Fruit fly (Drosophila melanogaster) whole organism, embryonic: ENCODE data around the gene Cmtr1.

Experiments used
- C15 ChIP-seq: fragments of 200-800 bp; sonication (Bioruptor generic); IDR thresholded peaks from 3 replicates; pipeline ENCODE4 v1.3.6; 2022; ENCODE audit warnings: missing biosample characterization, missing genetic modification characterization
- CG10209 ChIP-seq: fragments of 200-800 bp; sonication (Bioruptor generic); optimal IDR thresholded peaks from 3 replicates; lab custom pipeline; 2017; ENCODE audit warnings: missing biosample characterization, mild to moderate bottlenecking, missing genetic modification characterization, missing genetic modification reagents
- CG11093 ChIP-seq: fragments of 200-800 bp; sonication (Bioruptor generic); IDR thresholded peaks from 3 replicates; pipeline ENCODE4 v1.3.6; 2022; ENCODE audit warnings: missing biosample characterization, missing genetic modification characterization
- CG11247 ChIP-seq: fragments of 200-800 bp; sonication (Bioruptor generic); IDR thresholded peaks from 2 replicates; pipeline ENCODE4 v1.3.6; 2022; ENCODE audit warnings: missing biosample characterization, missing genetic modification characterization
- CG12659 ChIP-seq: fragments of 200-800 bp; sonication (Bioruptor generic); optimal IDR thresholded peaks from 3 replicates; lab custom pipeline; 2017; ENCODE audit warnings: mild to moderate bottlenecking, missing biosample characterization, missing genetic modification reagents, missing genetic modification characterization
- CG14050 ChIP-seq: fragments of 200-800 bp; sonication (Bioruptor generic); IDR thresholded peaks from 3 replicates; pipeline ENCODE4 v1.3.6; 2022; ENCODE audit warnings: missing biosample characterization, missing genetic modification characterization
- CG14710 ChIP-seq: fragments of 200-800 bp; sonication (Bioruptor generic); optimal IDR thresholded peaks from 3 replicates; lab custom pipeline; 2019; ENCODE audit warnings: missing biosample characterization, mild to moderate bottlenecking, missing genetic modification characterization, moderate library complexity
- CG1529 ChIP-seq: fragments of 200-800 bp; sonication (Bioruptor generic); optimal IDR thresholded peaks from 3 replicates; lab custom pipeline; 2018; ENCODE audit warnings: missing biosample characterization, missing genetic modification characterization
- CG1602 ChIP-seq: fragments of 200-800 bp; sonication (Bioruptor generic); optimal IDR thresholded peaks from 3 replicates; lab custom pipeline; 2016; ENCODE audit warnings: missing biosample characterization, missing genetic modification characterization
- CG16813 ChIP-seq: fragments of 200-800 bp; sonication (Bioruptor generic); IDR thresholded peaks from 3 replicates; pipeline ENCODE4 v1.3.6; 2022; ENCODE audit warnings: missing biosample characterization, missing genetic modification characterization; ENCODE audit not compliant: partially characterized antibody
- CG30403 ChIP-seq: fragments of 200-800 bp; sonication (Bioruptor generic); optimal IDR thresholded peaks from 3 replicates; lab custom pipeline; 2016; ENCODE audit warnings: missing biosample characterization, missing genetic modification characterization
- CG32772 ChIP-seq: fragments of 200-800 bp; sonication (Bioruptor generic); IDR thresholded peaks from 2 replicates; pipeline ENCODE4 v1.3.6; 2022; ENCODE audit warnings: missing biosample characterization, missing genetic modification characterization
- CG3847 ChIP-seq: fragments of 200-800 bp; sonication (Bioruptor generic); IDR thresholded peaks from 2 replicates; pipeline ENCODE4 v1.3.6; 2022; ENCODE audit warnings: missing biosample characterization, missing genetic modification characterization
- CG6813 ChIP-seq: fragments of 200-800 bp; sonication (Bioruptor generic); optimal IDR thresholded peaks from 2 replicates; lab custom pipeline; 2017; ENCODE audit warnings: missing biosample characterization, missing genetic modification characterization, mild to moderate bottlenecking, moderate library complexity, missing genetic modification reagents
- CG7745 ChIP-seq: fragments of 200-800 bp; sonication (Bioruptor generic); optimal IDR thresholded peaks from 2 replicates; lab custom pipeline; 2018; ENCODE audit warnings: missing biosample characterization, mild to moderate bottlenecking, missing genetic modification characterization, moderate library complexity
- CG7786 ChIP-seq: fragments of 200-800 bp; sonication (Bioruptor generic); optimal IDR thresholded peaks from 2 replicates; lab custom pipeline; 2016; ENCODE audit warnings: missing biosample characterization, missing genetic modification characterization
- CG9609 ChIP-seq: fragments of 200-800 bp; sonication (Bioruptor generic); optimal IDR thresholded peaks from 3 replicates; lab custom pipeline; 2016; ENCODE audit warnings: missing biosample characterization, missing genetic modification characterization
- CHES-1-like ChIP-seq: fragments of 200-800 bp; sonication (Bioruptor generic); optimal IDR thresholded peaks from 2 replicates; lab custom pipeline; 2016; ENCODE audit warnings: missing biosample characterization, missing genetic modification characterization
- Dip3 ChIP-seq: fragments of 200-800 bp; sonication (Bioruptor generic); optimal IDR thresholded peaks from 3 replicates; lab custom pipeline; 2016; ENCODE audit warnings: missing biosample characterization, missing genetic modification characterization
- Dll ChIP-seq: fragments of 200-800 bp; sonication (Bioruptor generic); IDR thresholded peaks from 4 replicates; pipeline ENCODE4 v1.3.6; 2022; ENCODE audit warnings: missing biosample characterization, missing genetic modification characterization; ENCODE audit not compliant: partially characterized antibody
- Doc3 ChIP-seq: fragments of 200-800 bp; sonication (Bioruptor generic); IDR thresholded peaks from 3 replicates; pipeline ENCODE4 v1.3.6; 2022; ENCODE audit warnings: missing biosample characterization, missing genetic modification characterization; ENCODE audit not compliant: partially characterized antibody
- ERR ChIP-seq: fragments of 200-800 bp; sonication (Bioruptor generic); optimal IDR thresholded peaks from 2 replicates; lab custom pipeline; 2016; ENCODE audit warnings: missing biosample characterization, missing genetic modification characterization
- HHEX ChIP-seq: fragments of 200-800 bp; sonication (Bioruptor generic); optimal IDR thresholded peaks from 3 replicates; lab custom pipeline; 2017; ENCODE audit warnings: missing biosample characterization, mild to moderate bottlenecking, missing genetic modification characterization, missing genetic modification reagents
- HLH4C ChIP-seq: fragments of 200-800 bp; sonication (Bioruptor generic); IDR thresholded peaks from 3 replicates; pipeline ENCODE4 v1.3.6; 2022; ENCODE audit warnings: missing biosample characterization, missing genetic modification characterization; ENCODE audit not compliant: partially characterized antibody
- HmgD ChIP-seq: fragments of 200-800 bp; sonication (Bioruptor generic); optimal IDR thresholded peaks from 3 replicates; lab custom pipeline; 2016; ENCODE audit warnings: missing biosample characterization, missing genetic modification characterization
- Lhr ChIP-seq: fragments of 200-800 bp; sonication (Bioruptor generic); optimal IDR thresholded peaks from 3 replicates; lab custom pipeline; 2017; ENCODE audit warnings: mild to moderate bottlenecking, missing biosample characterization, missing genetic modification reagents, missing genetic modification characterization
- Myb ChIP-seq: fragments of 200-800 bp; sonication (Bioruptor generic); optimal IDR thresholded peaks from 2 replicates; lab custom pipeline; 2016; ENCODE audit warnings: missing biosample characterization, missing genetic modification characterization
- Sry-β ChIP-seq: fragments of 200-800 bp; sonication (Bioruptor generic); optimal IDR thresholded peaks from 2 replicates; lab custom pipeline; 2018; ENCODE audit warnings: missing biosample characterization, mild to moderate bottlenecking, missing genetic modification characterization, moderate library complexity
- Tbp ChIP-seq: fragments of >200 bp; optimal IDR thresholded peaks from 2 replicates; lab custom pipeline; 2018; ENCODE audit warnings: missing biosample characterization, missing genetic modification characterization
- amos ChIP-seq: fragments of 200-800 bp; sonication (Bioruptor generic); IDR thresholded peaks from 2 replicates; pipeline ENCODE4 v1.3.6; 2022; ENCODE audit warnings: missing biosample characterization, missing genetic modification characterization; ENCODE audit not compliant: partially characterized antibody
- cad ChIP-seq: fragments of >200 bp; optimal IDR thresholded peaks from 2 replicates; lab custom pipeline; 2017; ENCODE audit warnings: missing biosample characterization, missing genetic modification characterization
- corto ChIP-seq: fragments of 200-800 bp; sonication (Bioruptor generic); optimal IDR thresholded peaks from 2 replicates; lab custom pipeline; 2016; ENCODE audit warnings: missing biosample characterization, mild to moderate bottlenecking, missing genetic modification characterization, moderate library complexity
- dmrt11E ChIP-seq: fragments of 200-800 bp; sonication (Bioruptor generic); optimal IDR thresholded peaks from 3 replicates; lab custom pipeline; 2018; ENCODE audit warnings: missing biosample characterization, mild to moderate bottlenecking, missing genetic modification characterization, moderate library complexity
- ewg ChIP-seq: fragments of 200-800 bp; sonication (Bioruptor generic); optimal IDR thresholded peaks from 3 replicates; lab custom pipeline; 2017; ENCODE audit warnings: mild to moderate bottlenecking, missing biosample characterization, missing genetic modification reagents, missing genetic modification characterization
- fd64A ChIP-seq: fragments of 200-800 bp; sonication (Bioruptor generic); optimal IDR thresholded peaks from 3 replicates; lab custom pipeline; 2018; ENCODE audit warnings: missing biosample characterization, mild to moderate bottlenecking, missing genetic modification characterization
- gcm2 ChIP-seq: fragments of 200-800 bp; sonication (Bioruptor generic); optimal IDR thresholded peaks from 2 replicates; lab custom pipeline; 2016; ENCODE audit warnings: missing biosample characterization, missing genetic modification characterization
- ind ChIP-seq: fragments of 200-800 bp; sonication (Bioruptor generic); optimal IDR thresholded peaks from 3 replicates; lab custom pipeline; 2016; ENCODE audit warnings: missing biosample characterization, missing genetic modification characterization
- inv ChIP-seq: fragments of 200-800 bp; sonication (Bioruptor generic); IDR thresholded peaks from 2 replicates; pipeline ENCODE4 v1.3.6; 2022; ENCODE audit warnings: missing biosample characterization, missing genetic modification characterization; ENCODE audit not compliant: partially characterized antibody
- kay ChIP-seq: fragments of 200-800 bp; sonication (Bioruptor generic); optimal IDR thresholded peaks from 2 replicates; lab custom pipeline; 2016; ENCODE audit warnings: missing biosample characterization, missing genetic modification characterization
- knrl ChIP-seq: fragments of 200-800 bp; sonication (Bioruptor generic); IDR thresholded peaks from 3 replicates; pipeline ENCODE4 v1.3.6; 2022; ENCODE audit warnings: missing biosample characterization, missing genetic modification characterization; ENCODE audit not compliant: partially characterized antibody
- lola ChIP-seq, 3 experiments: fragments of >200 bp in 2 of 3; fragments of 200-800 bp in 1 of 3; sonication (Bioruptor generic) in 1 of 3; optimal IDR thresholded peaks; 2 replicates each; lab custom pipeline; 2017 to 2019; ENCODE audit warnings: missing biosample characterization in 3 of 3, missing genetic modification characterization in 3 of 3, mild to moderate bottlenecking in 1 of 3, moderate library complexity in 1 of 3
- nerfin-2 ChIP-seq: fragments of 200-800 bp; sonication (Bioruptor generic); IDR thresholded peaks from 2 replicates; pipeline ENCODE4 v1.3.6; 2022; ENCODE audit warnings: missing biosample characterization, missing genetic modification characterization; ENCODE audit not compliant: partially characterized antibody
- nom ChIP-seq: fragments of 200-800 bp; sonication (Bioruptor generic); optimal IDR thresholded peaks from 2 replicates; lab custom pipeline; 2017; ENCODE audit warnings: missing biosample characterization, missing genetic modification characterization, mild to moderate bottlenecking, moderate library complexity, missing genetic modification reagents
- row ChIP-seq: fragments of 200-800 bp; sonication (Bioruptor generic); IDR thresholded peaks from 3 replicates; pipeline ENCODE4 v1.3.6; 2022; ENCODE audit warnings: missing biosample characterization, missing genetic modification characterization
- slbo ChIP-seq: fragments of 200-800 bp; sonication (Bioruptor generic); IDR thresholded peaks from 2 replicates; pipeline ENCODE4 v1.3.6; 2022; ENCODE audit warnings: missing biosample characterization, missing genetic modification characterization
- tll ChIP-seq, 2 experiments: fragments of 200-800 bp in 1 of 2; fragments of >200 bp in 1 of 2; sonication (Bioruptor generic) in 1 of 2; optimal IDR thresholded peaks; 2 replicates each; lab custom pipeline; 2017 to 2019; ENCODE audit warnings: missing biosample characterization in 2 of 2, missing genetic modification characterization in 2 of 2, mild to moderate bottlenecking in 1 of 2, moderate library complexity in 1 of 2
- vnd ChIP-seq: fragments of 200-800 bp; sonication (Bioruptor generic); IDR thresholded peaks from 3 replicates; pipeline ENCODE4 v1.3.6; 2022; ENCODE audit warnings: missing biosample characterization, missing genetic modification characterization; ENCODE audit not compliant: partially characterized antibody
- wdn ChIP-seq: fragments of 200-800 bp; sonication (Bioruptor generic); IDR thresholded peaks from 2 replicates; pipeline ENCODE4 v1.3.6; 2022; ENCODE audit warnings: missing biosample characterization, missing genetic modification characterization
- yki ChIP-seq: fragments of >200 bp; optimal IDR thresholded peaks from 3 replicates; lab custom pipeline; 2018

Gene Cmtr1

DNA sequence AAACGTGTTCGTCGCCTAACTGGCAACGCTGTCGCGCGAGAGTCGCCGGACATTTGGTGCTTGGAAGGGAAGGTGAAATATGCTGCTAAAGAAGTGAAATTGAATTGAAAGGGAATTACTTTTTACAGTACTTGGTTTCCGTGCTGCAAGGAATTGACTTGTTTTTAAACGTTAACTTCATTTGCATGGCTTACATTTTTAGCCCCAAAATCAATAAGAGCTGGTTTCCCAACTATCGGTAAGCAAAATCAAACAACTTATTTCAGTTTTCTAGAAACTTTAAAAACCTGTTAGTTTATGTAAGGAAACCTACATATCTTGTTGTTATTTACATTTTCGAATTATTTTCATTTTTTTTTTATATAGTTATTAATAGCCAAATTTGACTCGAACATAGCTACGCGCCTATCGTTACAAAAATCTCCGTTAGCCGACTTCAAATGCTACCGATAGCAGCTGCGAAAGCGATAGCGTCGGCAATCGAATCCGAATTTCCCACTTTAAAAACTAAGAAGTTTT is 12.9 kb upstream of the Cmtr1 start, which contains the start of the genes dgt4 and Nsun2 (continued):
- TF ChIP-seq CG1602 (GFP tag; lab: Kevin White, UChicago) (no peak), CG30403 (GFP tag; lab: Kevin White, UChicago) (peak; percentile 36), Dll (peak; percentile 72; the same call in 3 of the 4 replicates), Tbp (no peak), CG11093 (GFP tag; lab: Robert Waterston, UW) (no peak), yki (lab: Kevin White, UChicago) (no peak), Sry-β (GFP tag; lab: Kevin White, UChicago) (peak; percentile 65), fd64A (GFP tag; lab: Kevin White, UChicago) (no peak), Myb (peak; percentile 31), amos (GFP tag; lab: Robert Waterston, UW) (peak; percentile 68), HLH4C (GFP tag; lab: Robert Waterston, UW) (0 out of 3 replicates have a peak, but pooled peaks have one; percentile 46), vnd (GFP tag; lab: Robert Waterston, UW) (peak; percentile 44; the same call in 1 of the 3 replicates), CG3847 (0 out of 2 replicates have a peak, but pooled peaks have one; percentile 29), cad (GFP tag; lab: Kevin White, UChicago) (no peak), C15 (no peak), gcm2 (GFP tag; lab: Kevin White, UChicago) (no peak), row (GFP tag; lab: Robert Waterston, UW) (peak; percentile 49), nom (GFP tag; lab: Kevin White, UChicago) (no peak), ERR (no peak), dmrt11E (tag; lab: Kevin White, UChicago) (no peak), inv (GFP tag; lab: Robert Waterston, UW) (0 out of 2 replicates have a peak, but pooled peaks have one; percentile 30), Doc3 (0 out of 3 replicates have a peak, but pooled peaks have one; percentile 28), ewg (GFP tag; lab: Kevin White, UChicago) (no peak), CG32772 (GFP tag; lab: Robert Waterston, UW) (no peak), corto (no peak), HmgD (GFP tag; lab: Kevin White, UChicago) (no peak), HHEX (GFP tag; lab: Kevin White, UChicago) (no peak), Dip3 (GFP tag; lab: Kevin White, UChicago) (no peak), CG11247 (GFP tag; lab: Robert Waterston, UW) (no peak), knrl (peak; percentile 63; the same call in 2 of the 3 replicates), CG10209 (GFP tag; lab: Kevin White, UChicago) (no peak), ind (GFP tag; lab: Kevin White, UChicago) (peak; percentile 41), Lhr (GFP tag; lab: Kevin White, UChicago) (no peak), wdn (no peak), CG6813 (no peak), kay (GFP tag; lab: Kevin White, UChicago) (peak; percentile 29), CHES-1-like (GFP tag; lab: Kevin White, UChicago) (no peak), CG14050 (GFP tag; lab: Robert Waterston, UW) (no peak), tll (GFP tag; optimal IDR thresholded peaks at IDR 0.05; lab: Kevin White, UChicago) (no peak), CG14710 (peak; percentile 40), lola (GFP tag; optimal IDR thresholded peaks at IDR 0.05; lab: Kevin White, UChicago) (peak in 1 of 3 experiments; percentile 18), CG12659 (GFP tag; lab: Kevin White, UChicago) (peak; percentile 32), CG7786 (no peak), nerfin-2 (GFP tag; lab: Robert Waterston, UW) (no peak), CG7745 (tag; lab: Kevin White, UChicago) (no peak), CG9609 (peak; percentile 17), CG16813 (GFP tag; lab: Robert Waterston, UW) (peak; percentile 55; the same call in 1 of the 3 replicates), CG1529 (GFP tag; lab: Kevin White, UChicago) (no peak), slbo (GFP tag; lab: Robert Waterston, UW) (peak; percentile 33; the same call in 1 of the 2 replicates)
